Worm (Caenorhabditis elegans) whole organism, L4 larva: ENCODE data around the gene F36H1.12.

Experiments used
- F26F4.8 ChIP-seq: fragments of 200-800 bp; sonication (Bioruptor generic); conservative IDR thresholded peaks from 2 replicates; pipeline ENCODE4 v1.3.6; 2022; ENCODE audit warnings: missing genetic modification characterization, missing compliant biosample characterization
- F37D6.2 ChIP-seq: sonication (generic microtip); optimal IDR thresholded peaks from 2 replicates; lab custom pipeline; 2016; ENCODE audit warnings: mild to moderate bottlenecking, missing genetic modification characterization, missing compliant biosample characterization
- T26A8.4 ChIP-seq: fragments of 200-800 bp; sonication (Bioruptor generic); IDR thresholded peaks from 2 replicates; pipeline ENCODE4 v1.3.6; 2022; ENCODE audit warnings: missing genetic modification characterization, missing compliant biosample characterization
- Y105C5A.15 ChIP-seq: fragments of 200-800 bp; sonication (Bioruptor generic); IDR thresholded peaks from 2 replicates; pipeline ENCODE4 v1.3.6; 2022; ENCODE audit warnings: missing genetic modification characterization, missing compliant biosample characterization
- Y48G9A.11 ChIP-seq: fragments of 200-800 bp; sonication (Bioruptor generic); IDR thresholded peaks from 2 replicates; pipeline ENCODE4 v1.3.6; 2022; ENCODE audit warnings: missing genetic modification reagents, missing genetic modification characterization, missing compliant biosample characterization
- Y75B8A.6 ChIP-seq: fragments of 200-800 bp; sonication (Bioruptor generic); IDR thresholded peaks from 2 replicates; pipeline ENCODE4 v1.3.6; 2022; ENCODE audit warnings: missing genetic modification reagents, missing genetic modification characterization, missing compliant biosample characterization
- aha-1 ChIP-seq: fragments of 150-350 bp; peaks from one replicate; lab custom pipeline; 2014; ENCODE audit warnings: missing biosample characterization, missing genetic modification characterization
- ama-1 ChIP-seq: fragments of 150-350 bp; optimal IDR thresholded peaks from 2 replicates; lab custom pipeline; 2014; ENCODE audit warnings: inconsistent platforms, mixed read lengths
- attf-4 ChIP-seq: sonication (generic microtip); optimal IDR thresholded peaks from 3 replicates; lab custom pipeline; 2017; ENCODE audit warnings: missing biosample characterization, missing genetic modification characterization
- ceh-44 ChIP-seq: fragments of 200-800 bp; sonication (Bioruptor generic); IDR thresholded peaks from 2 replicates; pipeline ENCODE4 v1.3.6; 2022; ENCODE audit warnings: missing genetic modification reagents, missing genetic modification characterization, missing compliant biosample characterization
- ceh-62 ChIP-seq: sonication (generic microtip); optimal IDR thresholded peaks from 2 replicates; lab custom pipeline; 2017; ENCODE audit warnings: missing biosample characterization, missing genetic modification characterization
- daf-19 ChIP-seq: fragments of 200-800 bp; sonication (Bioruptor generic); conservative IDR thresholded peaks from 2 replicates; pipeline ENCODE4 v1.3.6; 2022; ENCODE audit warnings: missing genetic modification characterization, missing compliant biosample characterization
- dmd-6 ChIP-seq: fragments of 200-800 bp; sonication (Bioruptor generic); IDR thresholded peaks from 2 replicates; pipeline ENCODE4 v1.3.6; 2022; ENCODE audit warnings: missing genetic modification reagents, missing genetic modification characterization, missing compliant biosample characterization
- dmd-8 ChIP-seq: fragments of 200-800 bp; sonication (Bioruptor generic); IDR thresholded peaks from 2 replicates; pipeline ENCODE4 v1.3.6; 2022; ENCODE audit warnings: missing genetic modification characterization, missing compliant biosample characterization
- dmd-9 ChIP-seq: fragments of 200-800 bp; sonication (Bioruptor generic); IDR thresholded peaks from 2 replicates; pipeline ENCODE4 v1.3.6; 2022; ENCODE audit warnings: missing genetic modification reagents, missing genetic modification characterization, missing compliant biosample characterization
- dpl-1 ChIP-seq: fragments of 150-350 bp; optimal IDR thresholded peaks from 2 replicates; lab custom pipeline; 2014; ENCODE audit warnings: missing biosample characterization, missing genetic modification reagents, missing genetic modification characterization
- duxl-1 ChIP-seq: sonication (generic microtip); optimal IDR thresholded peaks from 2 replicates; lab custom pipeline; 2016; ENCODE audit warnings: mild to moderate bottlenecking, missing genetic modification characterization, moderate library complexity, missing compliant biosample characterization; ENCODE audit not compliant: poor library complexity
- dve-1 ChIP-seq: sonication (generic microtip); optimal IDR thresholded peaks from 2 replicates; lab custom pipeline; 2017; ENCODE audit warnings: antibody characterized with exemption, mild to moderate bottlenecking, missing genetic modification characterization, missing compliant biosample characterization; ENCODE audit not compliant: insufficient read depth
- egl-43 ChIP-seq: fragments of 200-800 bp; sonication (Bioruptor generic); IDR thresholded peaks from 2 replicates; pipeline ENCODE4 v1.3.6; 2022; ENCODE audit warnings: missing genetic modification reagents, missing genetic modification characterization, missing compliant biosample characterization
- fkh-10 ChIP-seq: fragments of 150-350 bp; optimal IDR thresholded peaks from 2 replicates; lab custom pipeline; 2014; ENCODE audit warnings: missing biosample characterization, missing genetic modification reagents, missing genetic modification characterization
- gei-8 ChIP-seq: fragments of 200-800 bp; sonication (Bioruptor generic); optimal IDR thresholded peaks from 2 replicates; lab custom pipeline; 2018; ENCODE audit warnings: mild to moderate bottlenecking, missing genetic modification characterization, missing compliant biosample characterization
- hif-1 ChIP-seq, 2 experiments: sonication (generic microtip); optimal IDR thresholded peaks; 2 replicates each; lab custom pipeline; 2016 to 2017; ENCODE audit warnings: missing compliant biosample characterization in 2 of 2, missing genetic modification characterization in 2 of 2, missing genetic modification reagents in 2 of 2, missing genotype in 2 of 2, mild to moderate bottlenecking in 1 of 2
- hlh-11 ChIP-seq: fragments of 200-800 bp; sonication (Bioruptor generic); optimal IDR thresholded peaks from 2 replicates; lab custom pipeline; 2018; ENCODE audit warnings: mild to moderate bottlenecking, missing genetic modification characterization, missing compliant biosample characterization
- lin-15B ChIP-seq: fragments of 150-350 bp; sonication (generic microtip); optimal IDR thresholded peaks from 3 replicates; lab custom pipeline; 2014; ENCODE audit warnings: missing biosample characterization, missing genetic modification characterization
- lin-38 ChIP-seq: fragments of 200-800 bp; sonication (Bioruptor generic); IDR thresholded peaks from 2 replicates; pipeline ENCODE4 v1.3.6; 2022; ENCODE audit warnings: missing genetic modification reagents, missing genetic modification characterization, missing compliant biosample characterization
- lin-39 ChIP-seq: fragments of 150-350 bp; optimal IDR thresholded peaks from 2 replicates; lab custom pipeline; 2014; ENCODE audit warnings: missing biosample characterization, missing genetic modification reagents, missing genetic modification characterization
- lsy-2 ChIP-seq, 2 experiments: fragments of 150-350 bp in 1 of 2; sonication (generic microtip) in 1 of 2; optimal IDR thresholded peaks; 2 replicates each; lab custom pipeline; 2014 to 2017; ENCODE audit warnings: missing biosample characterization in 2 of 2, missing genetic modification characterization in 2 of 2
- madf-9 ChIP-seq: fragments of 200-800 bp; sonication (Bioruptor generic); conservative IDR thresholded peaks from 2 replicates; pipeline ENCODE4 v1.3.6; 2022; ENCODE audit warnings: missing genetic modification reagents, missing genetic modification characterization, missing compliant biosample characterization
- mdl-1 ChIP-seq, 2 experiments: fragments of 150-350 bp in 1 of 2; sonication (generic microtip) in 1 of 2; optimal IDR thresholded peaks; 2 replicates each; lab custom pipeline; 2014 to 2017; ENCODE audit warnings: missing biosample characterization in 2 of 2, missing genetic modification characterization in 2 of 2
- mep-1 ChIP-seq: fragments of 150-350 bp; sonication (generic microtip); optimal IDR thresholded peaks from 3 replicates; lab custom pipeline; 2014; ENCODE audit warnings: missing biosample characterization, missing genetic modification characterization
- mes-2 ChIP-seq: sonication (generic microtip); optimal IDR thresholded peaks from 2 replicates; lab custom pipeline; 2016; ENCODE audit warnings: missing genotype, mild to moderate bottlenecking, missing genetic modification characterization, missing compliant biosample characterization; ENCODE audit not compliant: poor library complexity, severe bottlenecking
- mxl-2 ChIP-seq: fragments of 200-800 bp; sonication (Bioruptor generic); conservative IDR thresholded peaks from 2 replicates; pipeline ENCODE4 v1.3.6; 2022; ENCODE audit warnings: missing genetic modification reagents, missing genetic modification characterization, missing compliant biosample characterization
- nhr-102 ChIP-seq: sonication (generic microtip); optimal IDR thresholded peaks from 2 replicates; lab custom pipeline; 2016; ENCODE audit warnings: mild to moderate bottlenecking, missing genetic modification characterization, moderate library complexity, missing compliant biosample characterization
- nhr-237 ChIP-seq: sonication (generic microtip); optimal IDR thresholded peaks from 2 replicates; lab custom pipeline; 2017; ENCODE audit warnings: missing biosample characterization, missing genetic modification characterization
- nhr-28 ChIP-seq: fragments of 150-350 bp; optimal IDR thresholded peaks from 2 replicates; lab custom pipeline; 2014; ENCODE audit warnings: missing biosample characterization, missing genetic modification characterization
- nhr-42 ChIP-seq: fragments of 200-800 bp; sonication (Bioruptor generic); IDR thresholded peaks from 2 replicates; pipeline ENCODE4 v1.3.6; 2022; ENCODE audit warnings: missing genetic modification characterization, missing compliant biosample characterization
- nhr-48 ChIP-seq: sonication (generic microtip); optimal IDR thresholded peaks from 2 replicates; lab custom pipeline; 2016; ENCODE audit warnings: mild to moderate bottlenecking, missing genetic modification characterization, missing compliant biosample characterization
- nhr-6 ChIP-seq: fragments of 150-350 bp; optimal IDR thresholded peaks from 2 replicates; lab custom pipeline; 2014; ENCODE audit warnings: missing biosample characterization, missing genetic modification characterization
- pha-4 ChIP-seq, 2 experiments: fragments of 150-350 bp in 1 of 2; fragments of 200-800 bp in 1 of 2; sonication (Bioruptor generic) in 1 of 2; IDR thresholded peaks in 1 of 2; optimal IDR thresholded peaks in 1 of 2; 2 replicates each; pipeline versions ENCODE4 v1.3.6 to Lab custom; 2014 to 2022; ENCODE audit warnings: missing genetic modification characterization in 2 of 2, missing genetic modification reagents in 2 of 2, missing biosample characterization in 1 of 2, missing compliant biosample characterization in 1 of 2
- php-3 ChIP-seq: fragments of 200-800 bp; sonication (Bioruptor generic); IDR thresholded peaks from 2 replicates; pipeline ENCODE4 v1.3.6; 2022; ENCODE audit warnings: missing genetic modification reagents, missing genetic modification characterization, missing compliant biosample characterization
- sdz-12 ChIP-seq: fragments of 200-800 bp; sonication (Bioruptor generic); optimal IDR thresholded peaks from 2 replicates; lab custom pipeline; 2018; ENCODE audit warnings: mild to moderate bottlenecking, missing genetic modification characterization, missing compliant biosample characterization
- skn-1 ChIP-seq: fragments of 150-350 bp; optimal IDR thresholded peaks from 2 replicates; lab custom pipeline; 2014; ENCODE audit warnings: missing biosample characterization, missing genetic modification characterization
- snpc-1.2 ChIP-seq: fragments of 200-800 bp; sonication (Bioruptor generic); IDR thresholded peaks from 2 replicates; pipeline ENCODE4 v1.3.6; 2022; ENCODE audit warnings: missing genetic modification reagents, missing genetic modification characterization, missing compliant biosample characterization
- tra-1 ChIP-seq: fragments of 200-800 bp; sonication (Bioruptor generic); IDR thresholded peaks from 2 replicates; pipeline ENCODE4 v1.3.6; 2022; ENCODE audit warnings: missing genetic modification reagents, missing genetic modification characterization, missing compliant biosample characterization
- unc-39 ChIP-seq: sonication (generic microtip); optimal IDR thresholded peaks from 2 replicates; lab custom pipeline; 2017; ENCODE audit warnings: missing biosample characterization, missing genetic modification characterization
- zfp-2 ChIP-seq: sonication (generic microtip); optimal IDR thresholded peaks from 2 replicates; lab custom pipeline; 2016; ENCODE audit warnings: mild to moderate bottlenecking, missing genetic modification characterization, missing compliant biosample characterization
- zip-2 ChIP-seq: fragments of 150-350 bp; optimal IDR thresholded peaks from 2 replicates; lab custom pipeline; 2014; ENCODE audit warnings: missing biosample characterization, missing genetic modification characterization
- ztf-7 ChIP-seq: fragments of 150-350 bp; optimal IDR thresholded peaks from 2 replicates; lab custom pipeline; 2014; ENCODE audit warnings: missing biosample characterization, missing genetic modification characterization

Gene F36H1.12

ce11 chrIV:11037118-11037719, 16.3 kb downstream of the F36H1.12 start (continued):
- TF ChIP-seq hif-1 (tag; optimal IDR thresholded peaks at IDR 0.05; lab: Kevin White, UChicago): no peak
- TF ChIP-seq pha-4 (GFP tag; IDR thresholded peaks at IDR 0.05; lab: Robert Waterston, UW): peak; percentile 39; the same call in 1 of the 2 replicates
- TF ChIP-seq pha-4 (tag; optimal IDR thresholded peaks at IDR 0.05; lab: Kevin White, UChicago): no peak
- TF ChIP-seq nhr-42: no peak
- no peak for TF ChIP-seq attf-4 (tag; lab: Kevin White, UChicago)
- no peak for TF ChIP-seq madf-9 (GFP tag; lab: Robert Waterston, UW)
- no peak for TF ChIP-seq nhr-237 (tag; lab: Kevin White, UChicago)
- no peak for TF ChIP-seq dmd-8
- no peak for TF ChIP-seq tra-1 (GFP tag; lab: Robert Waterston, UW)
- peak; percentile 22 for TF ChIP-seq hlh-11 (tag; lab: Kevin White, UChicago)
- no peak for TF ChIP-seq sdz-12 (GFP tag; lab: Kevin White, UChicago)
- TF ChIP-seq dmd-9 (GFP tag; lab: Robert Waterston, UW): no peak
- no peak for TF ChIP-seq lin-39 (tag; lab: Kevin White, UChicago)
- no peak for TF ChIP-seq ama-1 (lab: Kevin White, UChicago)
- 0 out of 2 replicates have a peak, but pooled peaks have one; percentile 33 for TF ChIP-seq T26A8.4 (GFP tag; lab: Robert Waterston, UW)
- no peak for TF ChIP-seq Y48G9A.11 (GFP tag; lab: Robert Waterston, UW)
- TF ChIP-seq zfp-2 (tag; lab: Kevin White, UChicago): no peak
- TF ChIP-seq lsy-2 (tag; optimal IDR thresholded peaks at IDR 0.05; lab: Kevin White, UChicago): no peak
- TF ChIP-seq dpl-1 (GFP tag; lab: Kevin White, UChicago): no peak
- TF ChIP-seq Y105C5A.15 (GFP tag; lab: Robert Waterston, UW): no peak
- TF ChIP-seq snpc-1.2 (GFP tag; lab: Robert Waterston, UW): no peak
- no peak for TF ChIP-seq php-3 (GFP tag; lab: Robert Waterston, UW)
- no peak for TF ChIP-seq duxl-1 (tag; lab: Kevin White, UChicago)
- TF ChIP-seq dmd-6 (GFP tag; lab: Robert Waterston, UW): peak; percentile 32; the same call in 1 of the 2 replicates
- no peak for TF ChIP-seq ztf-7 (tag; lab: Kevin White, UChicago)
- TF ChIP-seq gei-8 (GFP tag; lab: Kevin White, UChicago): no peak
- TF ChIP-seq lin-38 (GFP tag; lab: Robert Waterston, UW): peak; percentile 14

DNA sequence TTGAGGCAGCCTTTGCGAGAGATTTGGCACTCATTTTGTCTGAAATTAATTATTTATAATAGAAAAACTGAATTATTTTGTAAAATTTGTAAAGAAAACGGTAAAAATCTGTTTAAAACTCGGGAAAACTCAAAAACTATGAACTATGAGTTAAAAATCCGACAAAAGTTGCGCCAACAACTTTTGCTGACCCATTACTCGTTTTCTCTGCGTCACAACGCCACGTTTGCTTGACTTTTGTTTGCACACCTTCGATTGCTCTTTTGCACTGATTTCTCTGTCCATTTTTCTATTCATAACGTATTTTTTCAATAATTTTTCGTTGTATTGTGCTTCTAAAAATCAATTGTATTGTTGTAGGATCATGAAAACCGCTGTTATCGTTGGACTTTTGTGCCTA, 17.3 kb downstream of the F36H1.12 start, which contains the start of gene fkb-1:
Gene fkb-1 (plus strand): TSS at position 361 of the 400 bp plus-strand sequence.
- TF ChIP-seq zip-2 (tag; lab: Kevin White, UChicago) (no peak), mep-1 (tag; lab: Kevin White, UChicago) (peak; percentile 75), attf-4 (tag; lab: Kevin White, UChicago) (no peak), F26F4.8 (GFP tag; lab: Robert Waterston, UW) (no peak), egl-43 (no peak), fkh-10 (GFP tag; lab: Kevin White, UChicago) (no peak), mxl-2 (GFP tag; lab: Robert Waterston, UW) (no peak), daf-19 (GFP tag; lab: Robert Waterston, UW) (no peak), F37D6.2 (peak; percentile 6), unc-39 (tag; lab: Kevin White, UChicago) (no peak), aha-1 (tag; lab: Kevin White, UChicago) (no peak), T26A8.4 (GFP tag; lab: Robert Waterston, UW) (no peak), lin-15B (tag; lab: Kevin White, UChicago) (no peak), nhr-6 (peak; percentile 38), Y105C5A.15 (GFP tag; lab: Robert Waterston, UW) (no peak), nhr-102 (tag; lab: Kevin White, UChicago) (peak; percentile 6), ceh-62 (no peak), dmd-9 (GFP tag; lab: Robert Waterston, UW) (no peak), mes-2 (tag; lab: Kevin White, UChicago) (peak; percentile 58), nhr-28 (tag; lab: Kevin White, UChicago) (peak; percentile 71), mdl-1 (tag; optimal IDR thresholded peaks at IDR 0.05; lab: Kevin White, UChicago) (peak in 1 of 2 experiments; percentile 46), dve-1 (peak; percentile 83), nhr-48 (tag; lab: Kevin White, UChicago) (no peak), gei-8 (GFP tag; lab: Kevin White, UChicago) (no peak), ceh-44 (no peak), Y75B8A.6 (GFP tag; lab: Robert Waterston, UW) (no peak), php-3 (GFP tag; lab: Robert Waterston, UW) (no peak), skn-1 (tag; lab: Kevin White, UChicago) (no peak), hlh-11 (tag; lab: Kevin White, UChicago) (peak; percentile 65), dmd-6 (GFP tag; lab: Robert Waterston, UW) (peak; percentile 56; the same call in 1 of the 2 replicates)
